Worm (Caenorhabditis elegans) whole organism, L4/young adult: ENCODE data around the gene mrpl-10.

Experiments
- W03F9.2 ChIP-seq: fragments of 150-350 bp; optimal IDR thresholded peaks from 2 replicates; lab custom pipeline; 2014; ENCODE audit warnings: missing biosample characterization, missing genetic modification characterization
- dao-5 ChIP-seq: sonication (generic microtip); optimal IDR thresholded peaks from 2 replicates; lab custom pipeline; 2016; ENCODE audit warnings: missing genotype, missing genetic modification characterization, moderate library complexity, missing compliant biosample characterization
- him-1 ChIP-seq: sonication (generic microtip); optimal IDR thresholded peaks from 2 replicates; lab custom pipeline; 2016; ENCODE audit warnings: missing genotype, missing genetic modification reagents, missing genetic modification characterization, missing compliant biosample characterization

mrpl-10 gene

DNA sequence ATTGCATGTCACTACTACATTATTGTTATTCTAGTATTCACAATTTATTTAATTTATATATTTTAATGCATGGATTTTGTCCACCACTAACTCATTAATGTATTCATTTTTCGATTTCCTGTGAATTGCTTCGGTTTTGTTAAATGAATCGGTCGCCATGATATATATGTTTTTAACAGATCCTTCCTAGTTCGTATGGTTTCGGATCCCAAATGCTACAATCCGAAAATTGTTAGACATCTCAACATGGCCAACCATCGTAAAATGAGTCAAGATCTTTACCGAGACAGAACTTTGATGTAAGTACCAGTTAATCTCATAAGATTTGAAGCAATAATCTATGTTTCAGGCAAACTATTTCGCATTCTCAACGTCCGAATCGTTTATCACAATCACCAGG lies 5.3 kb downstream of the mrpl-10 start:
- TF ChIP-seq him-1 (tag; lab: Kevin White, UChicago) (no peak), W03F9.2 (tag; lab: Kevin White, UChicago) (no peak)

ce11 chrII:8269855-8270647 lies 8.3 kb downstream of the mrpl-10 start, which contains the start of gene tdc-1:
Gene tdc-1 (plus strand): TSS chrII:8270597.
- no peak for TF ChIP-seq dao-5 (tag; lab: Kevin White, UChicago)
- no peak for TF ChIP-seq him-1 (tag; lab: Kevin White, UChicago)
- TF ChIP-seq W03F9.2 (tag; lab: Kevin White, UChicago): no peak

- TF ChIP-seq dao-5 (tag; lab: Kevin White, UChicago) (no peak), him-1 (tag; lab: Kevin White, UChicago) (no peak), W03F9.2 (tag; lab: Kevin White, UChicago) (no peak)
Measured at ce11 chrII:8269351-8269750, 9.0 kb downstream of the mrpl-10 start, which contains the start of gene K01C8.2. Gene K01C8.2 (minus strand): TSS chrII:8269451.

DNA sequence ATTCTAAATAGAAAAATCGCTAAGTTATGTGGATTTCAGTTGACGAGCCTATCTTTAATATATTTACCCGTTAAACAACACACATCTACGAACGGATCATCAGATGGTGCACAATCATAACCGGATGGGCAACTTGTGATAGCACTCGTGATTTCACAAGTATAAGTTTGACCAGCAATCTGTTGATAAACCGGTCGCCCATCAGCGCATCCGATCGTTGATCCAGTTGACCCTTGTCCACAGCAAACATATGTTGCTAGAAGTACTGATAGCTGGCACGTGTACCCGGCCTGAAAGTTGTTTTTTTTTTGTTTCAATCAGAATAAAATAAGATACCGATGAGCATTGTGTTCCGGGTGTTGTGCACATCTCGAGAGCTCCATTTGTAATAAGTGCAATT lies 10.6 kb downstream of the mrpl-10 start:
- TF ChIP-seq dao-5 (tag; lab: Kevin White, UChicago) (no peak), him-1 (tag; lab: Kevin White, UChicago) (no peak), W03F9.2 (tag; lab: Kevin White, UChicago) (no peak)

ce11 chrII:8266559-8266958 lies 11.8 kb downstream of the mrpl-10 start:
- no peak for TF ChIP-seq dao-5 (tag; lab: Kevin White, UChicago)
- no peak for TF ChIP-seq him-1 (tag; lab: Kevin White, UChicago)
- no peak for TF ChIP-seq W03F9.2 (tag; lab: Kevin White, UChicago)

ce11 chrII:8264619-8265018 lies 13.7 kb downstream of the mrpl-10 start, which contains the start of gene srdh-1:
Gene srdh-1 (plus strand): TSS chrII:8264661.
- TF ChIP-seq dao-5 (tag; lab: Kevin White, UChicago): no peak
- no peak for TF ChIP-seq him-1 (tag; lab: Kevin White, UChicago)
- TF ChIP-seq W03F9.2 (tag; lab: Kevin White, UChicago): no peak

DNA sequence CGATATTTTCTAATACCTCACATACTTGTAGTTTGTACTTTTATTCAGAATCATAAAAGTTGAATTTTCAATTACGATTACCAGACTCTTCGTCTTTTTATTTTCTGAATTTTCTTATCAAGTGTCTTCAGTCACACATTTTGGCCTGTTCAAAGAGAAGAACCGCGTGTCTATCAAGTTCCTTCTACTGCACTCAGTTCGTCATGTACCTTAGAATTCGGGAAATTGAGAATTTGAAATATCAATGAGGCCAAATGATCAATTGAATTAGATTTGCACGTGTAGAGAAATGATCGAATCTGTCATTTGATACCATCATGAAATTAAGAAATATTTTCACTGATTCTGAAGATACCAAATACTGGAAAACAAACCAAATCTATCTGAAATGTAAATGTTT lies 14.8 kb downstream of the mrpl-10 start:
- TF ChIP-seq dao-5 (tag; lab: Kevin White, UChicago) (no peak), W03F9.2 (tag; lab: Kevin White, UChicago) (no peak), him-1 (tag; lab: Kevin White, UChicago) (no peak)

- no peak for TF ChIP-seq W03F9.2 (tag; lab: Kevin White, UChicago)
- no peak for TF ChIP-seq dao-5 (tag; lab: Kevin White, UChicago)
- TF ChIP-seq him-1 (tag; lab: Kevin White, UChicago): no peak
Measured at ce11 chrII:8259674-8260073, 18.6 kb downstream of the mrpl-10 start.

DNA sequence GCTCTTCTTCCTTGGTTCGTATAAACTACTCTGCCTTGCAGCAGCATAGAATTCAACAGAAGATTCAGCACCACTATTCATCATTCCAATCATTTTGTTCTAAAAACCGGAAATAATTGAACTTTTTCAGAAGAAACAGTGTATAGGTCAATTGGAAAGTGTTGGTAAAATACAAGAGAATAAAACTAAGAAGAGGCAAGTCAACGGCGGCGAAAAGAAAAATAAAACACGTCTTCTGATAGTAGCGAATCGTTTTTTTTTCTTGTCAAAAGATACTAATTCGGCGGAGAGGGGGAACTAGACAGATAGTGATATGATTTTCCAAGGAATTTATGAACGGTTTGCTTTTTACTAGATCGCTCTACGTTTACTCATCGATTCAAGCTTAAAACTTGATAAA lies 19.3 kb downstream of the mrpl-10 start, which contains the start of gene F35C11.6:
Gene F35C11.6 (minus strand): TSS at position 101 of the 400 bp plus-strand sequence.
- TF ChIP-seq him-1 (tag; lab: Kevin White, UChicago): no peak
- TF ChIP-seq W03F9.2 (tag; lab: Kevin White, UChicago): no peak
- no peak for TF ChIP-seq dao-5 (tag; lab: Kevin White, UChicago)

ce11 chrII:8256013-8256412 lies 22.3 kb downstream of the mrpl-10 start, which contains the start of gene F35C11.7:
Gene F35C11.7 (plus strand): TSS chrII:8256313.
- TF ChIP-seq W03F9.2 (tag; lab: Kevin White, UChicago) (no peak), dao-5 (tag; lab: Kevin White, UChicago) (no peak), him-1 (tag; lab: Kevin White, UChicago) (no peak)

- no peak for TF ChIP-seq W03F9.2 (tag; lab: Kevin White, UChicago)
- no peak for TF ChIP-seq dao-5 (tag; lab: Kevin White, UChicago)
- no peak for TF ChIP-seq him-1 (tag; lab: Kevin White, UChicago)
Measured at ce11 chrII:8253160-8253793, 25.0 kb downstream of the mrpl-10 start, which contains the start of gene F35C11.5. Gene F35C11.5 (plus strand): TSS chrII:8253743.

ce11 chrII:8249710-8250109 lies 28.6 kb downstream of the mrpl-10 start:
- no peak for TF ChIP-seq him-1 (tag; lab: Kevin White, UChicago)
- no peak for TF ChIP-seq W03F9.2 (tag; lab: Kevin White, UChicago)
- TF ChIP-seq dao-5 (tag; lab: Kevin White, UChicago): no peak

- no peak for TF ChIP-seq him-1 (tag; lab: Kevin White, UChicago)
- peak; percentile 4 for TF ChIP-seq W03F9.2 (tag; lab: Kevin White, UChicago)
Measured at ce11 chrII:8248745-8249144, 29.6 kb downstream of the mrpl-10 start, which contains the start of the genes F35C11.2 and F35C11.4. Gene F35C11.2 (minus strand): TSS chrII:8248834. Gene F35C11.4 (plus strand): TSS chrII:8249004.
